Worm (Caenorhabditis elegans) whole organism, L2 larva: ENCODE measurements around the gene gcy-29.

Experiments
- C34F6.9 ChIP-seq: fragments of 150-350 bp; optimal IDR thresholded peaks from 2 replicates; lab custom pipeline; 2014; ENCODE audit warnings: missing biosample characterization, missing genetic modification characterization
- F13H6.1 ChIP-seq: sonication (generic microtip); optimal IDR thresholded peaks from 2 replicates; lab custom pipeline; 2016; ENCODE audit warnings: missing genetic modification characterization, missing compliant biosample characterization
- Y55F3AM.14 ChIP-seq: fragments of 200-800 bp; sonication (Bioruptor generic); optimal IDR thresholded peaks from 2 replicates; lab custom pipeline; 2018; ENCODE audit warnings: mild to moderate bottlenecking, missing genetic modification characterization, missing compliant biosample characterization
- ZK546.5 ChIP-seq: sonication (generic microtip); optimal IDR thresholded peaks from 2 replicates; lab custom pipeline; 2017; ENCODE audit warnings: missing biosample characterization, missing genetic modification characterization
- aly-2 ChIP-seq: fragments of 150-350 bp; optimal IDR thresholded peaks from 2 replicates; lab custom pipeline; 2014; ENCODE audit warnings: missing biosample characterization, missing genetic modification characterization
- ama-1 ChIP-seq: fragments of 150-350 bp; optimal IDR thresholded peaks from 2 replicates; lab custom pipeline; 2018; ENCODE audit warnings: inconsistent platforms
- blmp-1 ChIP-seq: sonication (generic microtip); optimal IDR thresholded peaks from 2 replicates; lab custom pipeline; 2017; ENCODE audit warnings: missing genetic modification characterization, mild to moderate bottlenecking, missing compliant biosample characterization, antibody characterized with exemption, moderate library complexity; ENCODE audit not compliant: insufficient read depth
- ceh-16 ChIP-seq: fragments of 150-350 bp; optimal IDR thresholded peaks from 2 replicates; lab custom pipeline; 2014; ENCODE audit warnings: missing biosample characterization, missing genetic modification characterization
- ceh-82 ChIP-seq: fragments of 150-350 bp; optimal IDR thresholded peaks from 2 replicates; lab custom pipeline; 2014; ENCODE audit warnings: missing biosample characterization, missing genetic modification characterization
- crh-2 ChIP-seq: sonication (generic microtip); optimal IDR thresholded peaks from 2 replicates; lab custom pipeline; 2017; ENCODE audit warnings: missing biosample characterization, missing genetic modification characterization
- dmd-4 ChIP-seq: sonication (generic microtip); optimal IDR thresholded peaks from 2 replicates; lab custom pipeline; 2017; ENCODE audit warnings: missing biosample characterization, missing genetic modification characterization
- elt-1 ChIP-seq: fragments of 150-350 bp; optimal IDR thresholded peaks from 2 replicates; lab custom pipeline; 2014; ENCODE audit warnings: missing biosample characterization, missing genetic modification characterization
- elt-3 ChIP-seq: sonication (generic microtip); optimal IDR thresholded peaks from 2 replicates; lab custom pipeline; 2017; ENCODE audit warnings: missing biosample characterization, missing genetic modification characterization
- fos-1 ChIP-seq: fragments of 150-350 bp; optimal IDR thresholded peaks from 2 replicates; lab custom pipeline; 2014; ENCODE audit warnings: missing biosample characterization, missing genetic modification characterization
- gmeb-1 ChIP-seq: fragments of 150-350 bp; optimal IDR thresholded peaks from 2 replicates; lab custom pipeline; 2014; ENCODE audit warnings: missing biosample characterization, missing genetic modification characterization
- lin-11 ChIP-seq: fragments of 150-350 bp; sonication (generic microtip); optimal IDR thresholded peaks from 2 replicates; lab custom pipeline; 2014; ENCODE audit warnings: missing biosample characterization, missing genetic modification characterization, inconsistent platforms, mixed read lengths
- lin-13 ChIP-seq: fragments of 150-350 bp; optimal IDR thresholded peaks from 2 replicates; lab custom pipeline; 2014; ENCODE audit warnings: missing biosample characterization, missing genetic modification reagents, missing genetic modification characterization
- lsy-2 ChIP-seq, 2 experiments: fragments of 150-350 bp in 1 of 2; sonication (generic microtip) in 1 of 2; optimal IDR thresholded peaks; 2 replicates each; lab custom pipeline; 2014 to 2017; ENCODE audit warnings: missing biosample characterization in 2 of 2, missing genetic modification characterization in 2 of 2
- mab-5 ChIP-seq: fragments of 150-350 bp; optimal IDR thresholded peaks from 2 replicates; lab custom pipeline; 2014; ENCODE audit warnings: missing biosample characterization, missing genetic modification characterization
- mdl-1 ChIP-seq, 2 experiments: fragments of 150-350 bp in 1 of 2; sonication (generic microtip) in 1 of 2; optimal IDR thresholded peaks; 2 replicates each; lab custom pipeline; 2017; ENCODE audit warnings: missing biosample characterization in 2 of 2, missing genetic modification characterization in 2 of 2
- nhr-10 ChIP-seq: sonication (generic microtip); optimal IDR thresholded peaks from 2 replicates; lab custom pipeline; 2017; ENCODE audit warnings: missing biosample characterization, missing genetic modification characterization
- nhr-11 ChIP-seq: fragments of 150-350 bp; optimal IDR thresholded peaks from 2 replicates; lab custom pipeline; 2014; ENCODE audit warnings: missing biosample characterization, missing genetic modification characterization
- nhr-129 ChIP-seq: fragments of 150-350 bp; optimal IDR thresholded peaks from 2 replicates; lab custom pipeline; 2014; ENCODE audit warnings: missing biosample characterization, missing genetic modification characterization
- nhr-21 ChIP-seq: fragments of 150-350 bp; optimal IDR thresholded peaks from 2 replicates; lab custom pipeline; 2014; ENCODE audit warnings: missing biosample characterization, missing genetic modification characterization
- nhr-23 ChIP-seq: fragments of 150-350 bp; optimal IDR thresholded peaks from 2 replicates; lab custom pipeline; 2014; ENCODE audit warnings: missing biosample characterization, missing genetic modification reagents, missing genetic modification characterization
- nhr-237 ChIP-seq: fragments of 150-350 bp; optimal IDR thresholded peaks from 2 replicates; lab custom pipeline; 2014; ENCODE audit warnings: missing biosample characterization, missing genetic modification characterization
- nhr-25 ChIP-seq: fragments of 150-350 bp; sonication (generic microtip); optimal IDR thresholded peaks from 3 replicates; lab custom pipeline; 2014; ENCODE audit warnings: missing biosample characterization, missing genetic modification characterization
- nhr-6 ChIP-seq: fragments of 150-350 bp; optimal IDR thresholded peaks from 2 replicates; lab custom pipeline; 2014; ENCODE audit warnings: missing biosample characterization, missing genetic modification characterization
- peb-1 ChIP-seq: fragments of 150-350 bp; optimal IDR thresholded peaks from 2 replicates; lab custom pipeline; 2014; ENCODE audit warnings: missing biosample characterization, missing genetic modification characterization
- skn-1 ChIP-seq: sonication (generic microtip); optimal IDR thresholded peaks from 2 replicates; lab custom pipeline; 2017; ENCODE audit warnings: missing biosample characterization, missing genetic modification characterization
- sma-3 ChIP-seq: sonication (generic microtip); optimal IDR thresholded peaks from 2 replicates; lab custom pipeline; 2016; ENCODE audit warnings: missing genetic modification reagents, missing genetic modification characterization, missing compliant biosample characterization
- sma-9 ChIP-seq, 2 experiments: fragments of 150-350 bp in 1 of 2; sonication (generic microtip) in 1 of 2; optimal IDR thresholded peaks; 2 replicates each; lab custom pipeline; 2014 to 2016; ENCODE audit warnings: missing genetic modification characterization in 2 of 2, mild to moderate bottlenecking in 1 of 2, missing biosample characterization in 1 of 2, missing compliant biosample characterization in 1 of 2, missing genetic modification reagents in 1 of 2, moderate library complexity in 1 of 2
- snpc-4 ChIP-seq: fragments of 150-350 bp; optimal IDR thresholded peaks from 2 replicates; lab custom pipeline; 2014; ENCODE audit warnings: missing biosample characterization, missing genetic modification characterization
- unc-39 ChIP-seq: fragments of 150-350 bp; optimal IDR thresholded peaks from 2 replicates; lab custom pipeline; 2014; ENCODE audit warnings: missing biosample characterization, missing genetic modification characterization
- unc-55 ChIP-seq: fragments of 150-350 bp; sonication (generic microtip); optimal IDR thresholded peaks from 3 replicates; lab custom pipeline; 2014; ENCODE audit warnings: missing biosample characterization, missing genetic modification reagents, missing genetic modification characterization
- unc-62 ChIP-seq: fragments of 150-350 bp; optimal IDR thresholded peaks from 2 replicates; lab custom pipeline; 2014; ENCODE audit warnings: missing biosample characterization, missing genetic modification reagents, missing genetic modification characterization
- zag-1 ChIP-seq: fragments of 150-350 bp; optimal IDR thresholded peaks from 2 replicates; lab custom pipeline; 2014; ENCODE audit warnings: missing biosample characterization, missing genetic modification characterization
- ztf-1 ChIP-seq: fragments of 200-800 bp; sonication (Bioruptor generic); conservative IDR thresholded peaks from 2 replicates; pipeline ENCODE4 v1.3.6; 2022; ENCODE audit warnings: missing genetic modification characterization, missing compliant biosample characterization
- ztf-11 ChIP-seq: sonication (generic microtip); optimal IDR thresholded peaks from 2 replicates; lab custom pipeline; 2017; ENCODE audit warnings: missing biosample characterization, missing genetic modification characterization
- ztf-4 ChIP-seq: fragments of 150-350 bp; optimal IDR thresholded peaks from 2 replicates; lab custom pipeline; 2014; ENCODE audit warnings: missing biosample characterization, missing genetic modification characterization

Gene gcy-29

ce11 chrII:14548691-14549090 lies at the start of gene gcy-29:
Gene gcy-29 (minus strand): TSS chrII:14548791.
- TF ChIP-seq F13H6.1, result no peak

ce11 chrII:14598367-14598766 lies 49.8 kb upstream of the gcy-29 start:
- no peak for TF ChIP-seq elt-1 (tag; lab: Kevin White, UChicago)
- peak; percentile 76 for TF ChIP-seq F13H6.1
- TF ChIP-seq snpc-4 (tag; lab: Kevin White, UChicago), result peak; percentile 34
- TF ChIP-seq nhr-129 (tag; lab: Kevin White, UChicago), result peak; percentile 91
- peak; percentile 49 for TF ChIP-seq gmeb-1 (tag; lab: Kevin White, UChicago)
- no peak for TF ChIP-seq ceh-82 (tag; lab: Kevin White, UChicago)
- peak; percentile 64 for TF ChIP-seq sma-3 (GFP tag; lab: Kevin White, UChicago)
- peak; percentile 20 for TF ChIP-seq mab-5 (tag; lab: Kevin White, UChicago)
- no peak for TF ChIP-seq ztf-11 (tag; lab: Kevin White, UChicago)
- peak; percentile 50 for TF ChIP-seq fos-1
- no peak for TF ChIP-seq unc-39 (tag; lab: Kevin White, UChicago)
- TF ChIP-seq mdl-1 (tag; optimal IDR thresholded peaks at IDR 0.05; lab: Kevin White, UChicago), result peak in 1 of 2 experiments; percentile 63
- TF ChIP-seq nhr-25, result no peak
- peak; percentile 81 for TF ChIP-seq crh-2 (tag; lab: Kevin White, UChicago)
- TF ChIP-seq ama-1 (lab: Kevin White, UChicago), result peak; percentile 34
- TF ChIP-seq lsy-2 (tag; optimal IDR thresholded peaks at IDR 0.05; lab: Kevin White, UChicago), result peak in 1 of 2 experiments; percentile 81
- peak; percentile 68 for TF ChIP-seq ztf-4 (tag; lab: Kevin White, UChicago)
- peak; percentile 89 for TF ChIP-seq sma-9 (GFP tag; optimal IDR thresholded peaks at IDR 0.05; lab: Kevin White, UChicago)
- TF ChIP-seq sma-9 (tag; optimal IDR thresholded peaks at IDR 0.05; lab: Kevin White, UChicago), result no peak
- no peak for TF ChIP-seq ceh-16 (tag; lab: Kevin White, UChicago)
- TF ChIP-seq nhr-10, result peak; percentile 7
- TF ChIP-seq dmd-4, result no peak
- TF ChIP-seq elt-3, result no peak
- TF ChIP-seq lin-13 (GFP tag; lab: Kevin White, UChicago), result peak; percentile 22
- TF ChIP-seq nhr-6 (tag; lab: Kevin White, UChicago), result peak; percentile 45
- TF ChIP-seq C34F6.9 (tag; lab: Kevin White, UChicago), result peak; percentile 78
- no peak for TF ChIP-seq nhr-11 (tag; lab: Kevin White, UChicago)

ce11 chrII:14597788-14598187 lies 49.2 kb upstream of the gcy-29 start:
- TF ChIP-seq nhr-21 (tag; lab: Kevin White, UChicago), result peak; percentile 2
- no peak for TF ChIP-seq C34F6.9 (tag; lab: Kevin White, UChicago)
- TF ChIP-seq sma-9 (GFP tag; optimal IDR thresholded peaks at IDR 0.05; lab: Kevin White, UChicago), result peak; percentile 48
- TF ChIP-seq sma-9 (tag; optimal IDR thresholded peaks at IDR 0.05; lab: Kevin White, UChicago), result no peak
- no peak for TF ChIP-seq unc-55 (GFP tag; lab: Kevin White, UChicago)

- TF ChIP-seq ama-1 (lab: Kevin White, UChicago) (no peak), ztf-4 (tag; lab: Kevin White, UChicago) (no peak), blmp-1 (tag; lab: Kevin White, UChicago) (no peak), nhr-11 (tag; lab: Kevin White, UChicago) (no peak), nhr-21 (tag; lab: Kevin White, UChicago) (no peak), nhr-10 (no peak), zag-1 (tag; lab: Kevin White, UChicago) (no peak), Y55F3AM.14 (GFP tag; lab: Kevin White, UChicago) (no peak), skn-1 (no peak), crh-2 (tag; lab: Kevin White, UChicago) (no peak), fos-1 (no peak), lin-11 (no peak), snpc-4 (tag; lab: Kevin White, UChicago) (no peak), nhr-25 (no peak), nhr-6 (tag; lab: Kevin White, UChicago) (no peak), nhr-129 (tag; lab: Kevin White, UChicago) (no peak), ceh-82 (tag; lab: Kevin White, UChicago) (no peak), unc-39 (tag; lab: Kevin White, UChicago) (no peak)
These were observed 44.7 kb upstream of the gcy-29 start, which contains the start of gene catp-4 for ce11 chrII:14593281-14593680. Gene catp-4 (plus strand): TSS chrII:14593581.

ce11 chrII:14592629-14593028 lies 44.0 kb upstream of the gcy-29 start:
- no peak for TF ChIP-seq nhr-23 (tag; lab: Kevin White, UChicago)
- no peak for TF ChIP-seq unc-62 (GFP tag; lab: Kevin White, UChicago)
- no peak for TF ChIP-seq unc-55 (GFP tag; lab: Kevin White, UChicago)
- no peak for TF ChIP-seq F13H6.1
- no peak for TF ChIP-seq skn-1
- no peak for TF ChIP-seq nhr-237 (tag; lab: Kevin White, UChicago)
- TF ChIP-seq lsy-2 (tag; optimal IDR thresholded peaks at IDR 0.05; lab: Kevin White, UChicago), result no peak
- no peak for TF ChIP-seq nhr-129 (tag; lab: Kevin White, UChicago)
- no peak for TF ChIP-seq sma-3 (GFP tag; lab: Kevin White, UChicago)
- TF ChIP-seq ztf-4 (tag; lab: Kevin White, UChicago), result no peak
- TF ChIP-seq ZK546.5, result no peak
- no peak for TF ChIP-seq fos-1
- no peak for TF ChIP-seq peb-1 (tag; lab: Kevin White, UChicago)
- TF ChIP-seq aly-2, result no peak
- TF ChIP-seq snpc-4 (tag; lab: Kevin White, UChicago), result no peak
- TF ChIP-seq crh-2 (tag; lab: Kevin White, UChicago), result no peak
- no peak for TF ChIP-seq nhr-10
- no peak for TF ChIP-seq ztf-11 (tag; lab: Kevin White, UChicago)
- no peak for TF ChIP-seq ztf-1 (GFP tag; lab: Robert Waterston, UW)
- TF ChIP-seq unc-39 (tag; lab: Kevin White, UChicago), result no peak
